Worm (Caenorhabditis elegans): ENCODE measurements around the gene dnj-3.

The dnj-3 gene

DNA sequence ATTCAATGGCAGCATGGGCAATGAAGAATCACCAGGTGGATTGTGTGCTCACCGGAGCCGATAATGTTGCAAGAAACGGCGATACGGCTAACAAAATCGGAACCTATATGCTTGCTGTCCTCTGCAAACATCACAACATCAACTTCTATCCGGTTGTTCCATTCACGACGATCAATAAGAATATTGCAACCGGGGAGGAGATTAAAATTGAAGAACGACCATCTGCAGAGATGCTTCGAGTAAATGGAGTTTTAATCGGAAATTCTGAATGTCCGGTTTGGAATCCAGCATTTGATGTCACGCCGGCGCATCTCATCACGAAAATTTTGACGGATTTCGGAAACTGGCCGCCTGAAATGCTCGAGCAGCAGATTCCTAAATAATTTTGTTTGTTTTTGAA is 15.2 kb downstream of the dnj-3 start:
- TF ChIP-seq Y48G9A.11 (GFP tag; IDR thresholded peaks at IDR 0.05) (peak; percentile 58; the same call in 1 of the 2 replicates), aha-1 (tag) (peak; percentile 18), ceh-82 (tag; optimal IDR thresholded peaks at IDR 0.05) (no peak), lin-13 (GFP tag; optimal IDR thresholded peaks at IDR 0.05) (peak; percentile 35), pha-4 (GFP tag; IDR thresholded peaks at IDR 0.05) (peak; percentile 47; the same call in 1 of the 2 replicates), pha-4 (tag; optimal IDR thresholded peaks at IDR 0.05) (no peak), nhr-48 (tag; optimal IDR thresholded peaks at IDR 0.05) (no peak), zip-11 (GFP tag; IDR thresholded peaks at IDR 0.05) (no peak), F37D6.2 (tag; optimal IDR thresholded peaks at IDR 0.05) (no peak), unc-130 (GFP tag; optimal IDR thresholded peaks at IDR 0.05) (no peak), lir-3 (tag; optimal IDR thresholded peaks at IDR 0.05) (no peak), lin-1 (GFP tag; IDR thresholded peaks at IDR 0.05) (no peak), snpc-4 (tag; optimal IDR thresholded peaks at IDR 0.05) (no peak), D1046.2 (GFP tag; IDR thresholded peaks at IDR 0.05) (no peak), zip-2 (tag; optimal IDR thresholded peaks at IDR 0.05) (no peak), hif-1 (tag; optimal IDR thresholded peaks at IDR 0.05) (no peak), ces-1 (GFP tag; optimal IDR thresholded peaks at IDR 0.05) (no peak), nhr-6 (tag; optimal IDR thresholded peaks at IDR 0.05) (peak; percentile 48), F49E8.2 (tag; optimal IDR thresholded peaks at IDR 0.05; ENCODE audit: borderline replicate concordance) (peak; percentile 32), lin-38 (GFP tag; IDR thresholded peaks at IDR 0.05) (peak; percentile 66), lsy-2 (tag; optimal IDR thresholded peaks at IDR 0.05) (no peak), hmg-1.1 (GFP tag; IDR thresholded peaks at IDR 0.05) (no peak), hlh-30 (tag; optimal IDR thresholded peaks at IDR 0.05; ENCODE audit: insufficient read depth) (no peak), daf-12 (tag; optimal IDR thresholded peaks at IDR 0.05) (no peak), arid-1 (GFP tag; conservative IDR thresholded peaks at IDR 0.05) (0 out of 2 replicates have a peak, but pooled peaks have one; percentile 30), tra-1 (GFP tag; IDR thresholded peaks at IDR 0.05) (no peak), F26F4.8 (GFP tag; conservative IDR thresholded peaks at IDR 0.05) (no peak), ama-1 (optimal IDR thresholded peaks at IDR 0.05) (peak; percentile 70), duxl-1 (tag; optimal IDR thresholded peaks at IDR 0.05; ENCODE audit: poor library complexity) (peak; percentile 44), ceh-32 (tag; optimal IDR thresholded peaks at IDR 0.05; ENCODE audit: poor library complexity) (no peak), lin-39 (tag; optimal IDR thresholded peaks at IDR 0.05) (no peak), egl-43 (GFP tag; IDR thresholded peaks at IDR 0.05) (peak; percentile 47; the same call in 1 of the 2 replicates), T26A8.4 (GFP tag; IDR thresholded peaks at IDR 0.05) (peak; percentile 14; the same call in 1 of the 2 replicates), zfp-3 (GFP tag; conservative IDR thresholded peaks at IDR 0.05) (no peak), daf-16 (GFP tag; optimal IDR thresholded peaks at IDR 0.05) (no peak), daf-16 (tag; optimal IDR thresholded peaks at IDR 0.05) (peak; percentile 25), dve-1 (tag; optimal IDR thresholded peaks at IDR 0.05; ENCODE audit: insufficient read depth) (peak; percentile 10), madf-5 (GFP tag; IDR thresholded peaks at IDR 0.05) (no peak), Y75B8A.6 (GFP tag; IDR thresholded peaks at IDR 0.05) (0 out of 2 replicates have a peak, but pooled peaks have one; percentile 21), nhr-42 (GFP tag; IDR thresholded peaks at IDR 0.05) (no peak), fos-1 (tag; optimal IDR thresholded peaks at IDR 0.05) (no peak), nhr-76 (tag; optimal IDR thresholded peaks at IDR 0.05) (no peak)

ce11 chrV:15085335-15085800 is 16.9 kb downstream of the dnj-3 start, which contains the start of the genes ahsa-1 and C01G10.7:
Gene ahsa-1 (minus strand): TSS chrV:15085385.
Gene C01G10.7 (plus strand): TSS chrV:15085747.
- TF ChIP-seq ceh-20 (GFP tag; IDR thresholded peaks at IDR 0.05) = peak; percentile 67; the same call in 1 of the 2 replicates
- peak; percentile 99 for TF ChIP-seq lin-38 (GFP tag; IDR thresholded peaks at IDR 0.05)
- peak; percentile 86 for TF ChIP-seq lin-13 (GFP tag; optimal IDR thresholded peaks at IDR 0.05)
- TF ChIP-seq lin-29 (GFP tag; IDR thresholded peaks at IDR 0.05) = no peak
- TF ChIP-seq Y75B8A.6 (GFP tag; IDR thresholded peaks at IDR 0.05) = no peak
- TF ChIP-seq vab-7 (GFP tag; IDR thresholded peaks at IDR 0.05) = peak; percentile 49; the same call in 1 of the 2 replicates
- no peak for TF ChIP-seq daf-12 (tag; optimal IDR thresholded peaks at IDR 0.05)
- TF ChIP-seq tra-1 (GFP tag; IDR thresholded peaks at IDR 0.05) = peak; percentile 58; the same call in 1 of the 2 replicates
- TF ChIP-seq lsy-2 (tag; optimal IDR thresholded peaks at IDR 0.05) = peak; percentile 64 to 94
- TF ChIP-seq nhr-48 (tag; optimal IDR thresholded peaks at IDR 0.05) = no peak
- TF ChIP-seq spr-1 (tag; optimal IDR thresholded peaks at IDR 0.05) = peak; percentile 46
- TF ChIP-seq nhr-42 (GFP tag; IDR thresholded peaks at IDR 0.05) = peak; percentile 46; the same call in 1 of the 2 replicates
- TF ChIP-seq snpc-4 (tag; optimal IDR thresholded peaks at IDR 0.05) = no peak
- TF ChIP-seq hlh-30 (tag; optimal IDR thresholded peaks at IDR 0.05; ENCODE audit: insufficient read depth) = no peak
- TF ChIP-seq pqm-1 (tag; optimal IDR thresholded peaks at IDR 0.05) = peak; percentile 72
- TF ChIP-seq hlh-11 (tag; optimal IDR thresholded peaks at IDR 0.05) = peak; percentile 74
- TF ChIP-seq zfp-2 (tag; optimal IDR thresholded peaks at IDR 0.05) = no peak
- peak; percentile 99 for TF ChIP-seq nhr-6 (tag; optimal IDR thresholded peaks at IDR 0.05)
- no peak for TF ChIP-seq lir-3 (tag; optimal IDR thresholded peaks at IDR 0.05)
- peak; percentile 79 for TF ChIP-seq hmg-1.1 (GFP tag; IDR thresholded peaks at IDR 0.05)
- TF ChIP-seq dmd-6 (GFP tag; IDR thresholded peaks at IDR 0.05) = peak; percentile 86
- peak; percentile 60 to 98 for TF ChIP-seq hif-1 (tag; optimal IDR thresholded peaks at IDR 0.05)
